Worm (Caenorhabditis elegans) whole organism, L4 larva: ENCODE results near the gene C25E10.16.
A peak's percentile ranks its signal among the peaks of the same experiment; 100 is the strongest.
"Not testable (repeated sequence)": the region's sequence is repeated elsewhere in the genome, so short reads cannot be mapped to it uniquely, and the experiment has no call there.

ENCODE experiments used
- F37D6.2 ChIP-seq: sonication (generic microtip); optimal IDR thresholded peaks from 2 replicates; lab custom pipeline; 2016; ENCODE audit warnings: mild to moderate bottlenecking, missing genetic modification characterization, missing compliant biosample characterization
- F44E2.7 ChIP-seq: fragments of 200-800 bp; sonication (Bioruptor generic); IDR thresholded peaks from 2 replicates; pipeline ENCODE4 v2.1.2; 2022; ENCODE audit warnings: missing genetic modification characterization, missing compliant biosample characterization
- F49E8.2 ChIP-seq: sonication (generic microtip); optimal IDR thresholded peaks from 2 replicates; lab custom pipeline; 2016; ENCODE audit warnings: missing compliant biosample characterization, mild to moderate bottlenecking, missing genetic modification characterization, borderline replicate concordance
- R02D3.7 ChIP-seq: fragments of 150-350 bp; sonication (generic microtip); optimal IDR thresholded peaks from 3 replicates; lab custom pipeline; 2014; ENCODE audit warnings: missing biosample characterization, missing genetic modification characterization
- T20F7.1 ChIP-seq: fragments of 200-800 bp; sonication (Bioruptor generic); optimal IDR thresholded peaks from 2 replicates; lab custom pipeline; 2018; ENCODE audit warnings: mild to moderate bottlenecking, missing genetic modification characterization, missing compliant biosample characterization
- T26A8.4 ChIP-seq: fragments of 200-800 bp; sonication (Bioruptor generic); IDR thresholded peaks from 2 replicates; pipeline ENCODE4 v1.3.6; 2022; ENCODE audit warnings: missing genetic modification characterization, missing compliant biosample characterization
- Y105C5A.15 ChIP-seq: fragments of 200-800 bp; sonication (Bioruptor generic); IDR thresholded peaks from 2 replicates; pipeline ENCODE4 v1.3.6; 2022; ENCODE audit warnings: missing genetic modification characterization, missing compliant biosample characterization
- Y48G9A.11 ChIP-seq: fragments of 200-800 bp; sonication (Bioruptor generic); IDR thresholded peaks from 2 replicates; pipeline ENCODE4 v1.3.6; 2022; ENCODE audit warnings: missing genetic modification reagents, missing genetic modification characterization, missing compliant biosample characterization
- Y5F2A.4 ChIP-seq: fragments of 200-800 bp; sonication (Bioruptor generic); optimal IDR thresholded peaks from 2 replicates; lab custom pipeline; 2018; ENCODE audit warnings: mild to moderate bottlenecking, missing genetic modification characterization, missing compliant biosample characterization
- ceh-32 ChIP-seq: sonication (generic microtip); optimal IDR thresholded peaks from 2 replicates; lab custom pipeline; 2016; ENCODE audit warnings: mild to moderate bottlenecking, missing genetic modification characterization, missing compliant biosample characterization; ENCODE audit not compliant: poor library complexity
- ceh-44 ChIP-seq: fragments of 200-800 bp; sonication (Bioruptor generic); IDR thresholded peaks from 2 replicates; pipeline ENCODE4 v1.3.6; 2022; ENCODE audit warnings: missing genetic modification reagents, missing genetic modification characterization, missing compliant biosample characterization
- ctbp-1 ChIP-seq: fragments of 200-800 bp; sonication (Bioruptor generic); IDR thresholded peaks from 2 replicates; pipeline ENCODE4 v1.3.6; 2022; ENCODE audit warnings: missing genetic modification reagents, missing genetic modification characterization, missing compliant biosample characterization
- daf-19 ChIP-seq: fragments of 200-800 bp; sonication (Bioruptor generic); conservative IDR thresholded peaks from 2 replicates; pipeline ENCODE4 v1.3.6; 2022; ENCODE audit warnings: missing genetic modification characterization, missing compliant biosample characterization
- daf-8 ChIP-seq: fragments of 200-800 bp; sonication (Bioruptor generic); IDR thresholded peaks from 2 replicates; pipeline ENCODE4 v1.3.6; 2022; ENCODE audit warnings: missing genetic modification characterization, missing compliant biosample characterization
- dmd-6 ChIP-seq: fragments of 200-800 bp; sonication (Bioruptor generic); IDR thresholded peaks from 2 replicates; pipeline ENCODE4 v1.3.6; 2022; ENCODE audit warnings: missing genetic modification reagents, missing genetic modification characterization, missing compliant biosample characterization
- duxl-1 ChIP-seq: sonication (generic microtip); optimal IDR thresholded peaks from 2 replicates; lab custom pipeline; 2016; ENCODE audit warnings: mild to moderate bottlenecking, missing genetic modification characterization, moderate library complexity, missing compliant biosample characterization; ENCODE audit not compliant: poor library complexity
- egl-43 ChIP-seq: fragments of 200-800 bp; sonication (Bioruptor generic); IDR thresholded peaks from 2 replicates; pipeline ENCODE4 v1.3.6; 2022; ENCODE audit warnings: missing genetic modification reagents, missing genetic modification characterization, missing compliant biosample characterization
- fos-1 ChIP-seq: fragments of 150-350 bp; optimal IDR thresholded peaks from 2 replicates; lab custom pipeline; 2014; ENCODE audit warnings: missing biosample characterization, missing genetic modification characterization
- gei-8 ChIP-seq: fragments of 200-800 bp; sonication (Bioruptor generic); optimal IDR thresholded peaks from 2 replicates; lab custom pipeline; 2018; ENCODE audit warnings: mild to moderate bottlenecking, missing genetic modification characterization, missing compliant biosample characterization
- lim-7 ChIP-seq: fragments of 200-800 bp; sonication (Bioruptor generic); IDR thresholded peaks from 2 replicates; pipeline ENCODE4 v1.3.6; 2022; ENCODE audit warnings: missing genetic modification characterization, missing compliant biosample characterization
- lin-13 ChIP-seq: fragments of 150-350 bp; optimal IDR thresholded peaks from 2 replicates; lab custom pipeline; 2014; ENCODE audit warnings: missing biosample characterization, missing genetic modification reagents, missing genetic modification characterization
- lin-15B ChIP-seq: fragments of 150-350 bp; sonication (generic microtip); optimal IDR thresholded peaks from 3 replicates; lab custom pipeline; 2014; ENCODE audit warnings: missing biosample characterization, missing genetic modification characterization
- lin-29 ChIP-seq: fragments of 200-800 bp; sonication (Bioruptor generic); IDR thresholded peaks from 2 replicates; pipeline ENCODE4 v1.3.6; 2022; ENCODE audit warnings: missing genetic modification reagents, missing genetic modification characterization, missing compliant biosample characterization
- lin-38 ChIP-seq: fragments of 200-800 bp; sonication (Bioruptor generic); IDR thresholded peaks from 2 replicates; pipeline ENCODE4 v1.3.6; 2022; ENCODE audit warnings: missing genetic modification reagents, missing genetic modification characterization, missing compliant biosample characterization
- lir-3 ChIP-seq: sonication (generic microtip); optimal IDR thresholded peaks from 2 replicates; lab custom pipeline; 2016; ENCODE audit warnings: mild to moderate bottlenecking, missing genetic modification characterization, missing compliant biosample characterization
- lsy-2 ChIP-seq, 2 experiments: fragments of 150-350 bp in 1 of 2; sonication (generic microtip) in 1 of 2; optimal IDR thresholded peaks; 2 replicates each; lab custom pipeline; 2014 to 2017; ENCODE audit warnings: missing biosample characterization in 2 of 2, missing genetic modification characterization in 2 of 2
- madf-5 ChIP-seq, 2 experiments: fragments of 200-800 bp; sonication (Bioruptor generic); IDR thresholded peaks; 2 replicates each; pipeline ENCODE4 v1.3.6; 2022; ENCODE audit warnings: missing compliant biosample characterization in 2 of 2, missing genetic modification characterization in 2 of 2
- madf-9 ChIP-seq: fragments of 200-800 bp; sonication (Bioruptor generic); conservative IDR thresholded peaks from 2 replicates; pipeline ENCODE4 v1.3.6; 2022; ENCODE audit warnings: missing genetic modification reagents, missing genetic modification characterization, missing compliant biosample characterization
- mdl-1 ChIP-seq, 2 experiments: fragments of 150-350 bp in 1 of 2; sonication (generic microtip) in 1 of 2; optimal IDR thresholded peaks; 2 replicates each; lab custom pipeline; 2014 to 2017; ENCODE audit warnings: missing biosample characterization in 2 of 2, missing genetic modification characterization in 2 of 2
- mdt-29 ChIP-seq: fragments of 200-800 bp; sonication (Bioruptor generic); IDR thresholded peaks from 2 replicates; pipeline ENCODE4 v1.3.6; 2022; ENCODE audit warnings: missing genetic modification reagents, missing genetic modification characterization, missing compliant biosample characterization
- mes-2 ChIP-seq: sonication (generic microtip); optimal IDR thresholded peaks from 2 replicates; lab custom pipeline; 2016; ENCODE audit warnings: missing genotype, mild to moderate bottlenecking, missing genetic modification characterization, missing compliant biosample characterization; ENCODE audit not compliant: poor library complexity, severe bottlenecking
- nhr-10 ChIP-seq: fragments of 150-350 bp; optimal IDR thresholded peaks from 2 replicates; lab custom pipeline; 2014; ENCODE audit warnings: missing biosample characterization, missing genetic modification characterization
- nhr-102 ChIP-seq: sonication (generic microtip); optimal IDR thresholded peaks from 2 replicates; lab custom pipeline; 2016; ENCODE audit warnings: mild to moderate bottlenecking, missing genetic modification characterization, moderate library complexity, missing compliant biosample characterization
- nhr-237 ChIP-seq: sonication (generic microtip); optimal IDR thresholded peaks from 2 replicates; lab custom pipeline; 2017; ENCODE audit warnings: missing biosample characterization, missing genetic modification characterization
- nhr-41 ChIP-seq: fragments of 200-800 bp; sonication (Bioruptor generic); IDR thresholded peaks from 2 replicates; pipeline ENCODE4 v1.3.6; 2022; ENCODE audit warnings: missing genetic modification reagents, missing genetic modification characterization, missing compliant biosample characterization
- nhr-76 ChIP-seq: fragments of 150-350 bp; optimal IDR thresholded peaks from 2 replicates; lab custom pipeline; 2014; ENCODE audit warnings: missing biosample characterization, missing genetic modification characterization
- pha-4 ChIP-seq, 2 experiments: fragments of 150-350 bp in 1 of 2; fragments of 200-800 bp in 1 of 2; sonication (Bioruptor generic) in 1 of 2; IDR thresholded peaks in 1 of 2; optimal IDR thresholded peaks in 1 of 2; 2 replicates each; pipeline versions ENCODE4 v1.3.6 to Lab custom; 2014 to 2022; ENCODE audit warnings: missing genetic modification characterization in 2 of 2, missing genetic modification reagents in 2 of 2, missing biosample characterization in 1 of 2, missing compliant biosample characterization in 1 of 2
- php-3 ChIP-seq: fragments of 200-800 bp; sonication (Bioruptor generic); IDR thresholded peaks from 2 replicates; pipeline ENCODE4 v1.3.6; 2022; ENCODE audit warnings: missing genetic modification reagents, missing genetic modification characterization, missing compliant biosample characterization
- pqm-1 ChIP-seq: sonication (generic microtip); optimal IDR thresholded peaks from 2 replicates; lab custom pipeline; 2017; ENCODE audit warnings: missing biosample characterization, missing genetic modification characterization
- rbr-2 ChIP-seq: sonication (generic microtip); optimal IDR thresholded peaks from 2 replicates; lab custom pipeline; 2016; ENCODE audit warnings: missing genotype, missing genetic modification characterization, missing compliant biosample characterization
- set-16 ChIP-seq: fragments of 200-800 bp; sonication (Bioruptor generic); IDR thresholded peaks from 2 replicates; pipeline ENCODE4 v1.3.6; 2022; ENCODE audit warnings: missing genetic modification reagents, missing genetic modification characterization, missing compliant biosample characterization
- snpc-4 ChIP-seq: fragments of 150-350 bp; optimal IDR thresholded peaks from 2 replicates; lab custom pipeline; 2014; ENCODE audit warnings: missing biosample characterization, missing genetic modification characterization
- spr-1 ChIP-seq: sonication (generic microtip); optimal IDR thresholded peaks from 2 replicates; lab custom pipeline; 2016; ENCODE audit warnings: mild to moderate bottlenecking, missing genetic modification characterization, missing compliant biosample characterization
- tag-97 ChIP-seq: fragments of 200-800 bp; sonication (Bioruptor generic); IDR thresholded peaks from 2 replicates; pipeline ENCODE4 v1.3.6; 2022; ENCODE audit warnings: missing genetic modification characterization, missing compliant biosample characterization
- zag-1 ChIP-seq: fragments of 150-350 bp; optimal IDR thresholded peaks from 2 replicates; lab custom pipeline; 2014; ENCODE audit warnings: missing biosample characterization, missing genetic modification characterization
- zfp-2 ChIP-seq: sonication (generic microtip); optimal IDR thresholded peaks from 2 replicates; lab custom pipeline; 2016; ENCODE audit warnings: mild to moderate bottlenecking, missing genetic modification characterization, missing compliant biosample characterization
- zfp-3 ChIP-seq: fragments of 200-800 bp; sonication (Bioruptor generic); conservative IDR thresholded peaks from 2 replicates; pipeline ENCODE4 v1.3.6; 2022; ENCODE audit warnings: missing genetic modification reagents, missing genetic modification characterization, missing compliant biosample characterization

Gene C25E10.16

DNA sequence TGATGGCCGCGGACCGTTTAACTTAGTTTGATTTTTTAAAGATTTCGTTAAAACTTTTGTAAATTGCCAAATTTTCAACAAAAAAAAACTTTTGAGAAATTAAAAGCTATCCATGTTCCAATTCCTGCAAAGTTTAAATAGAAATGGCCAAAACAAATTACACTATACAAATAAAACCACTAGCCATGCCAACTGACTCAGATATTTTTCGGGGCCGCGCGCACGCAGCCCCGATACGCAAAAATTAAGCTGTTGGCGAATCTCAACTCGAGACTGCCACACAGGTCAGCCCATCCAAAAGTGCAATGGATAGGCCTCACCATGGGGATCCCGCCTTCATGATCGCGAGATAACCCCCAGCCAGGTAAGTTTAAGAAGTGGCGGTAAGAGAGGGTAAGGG is 27.3 kb upstream of the C25E10.16 start:
- TF ChIP-seq T26A8.4 (0 out of 2 replicates have a peak, but pooled peaks have one; percentile 39), zfp-3 (GFP tag; lab: Robert Waterston, UW) (peak; percentile 76; the same call in 1 of the 2 replicates), ceh-44 (peak; percentile 41; the same call in 1 of the 2 replicates), mdt-29 (GFP tag; lab: Robert Waterston, UW) (peak; percentile 15; the same call in 1 of the 2 replicates), ctbp-1 (GFP tag; lab: Robert Waterston, UW) (peak; percentile 64; the same call in 1 of the 2 replicates), madf-5 (GFP tag; IDR thresholded peaks at IDR 0.05; lab: Robert Waterston, UW) (0 out of 4 replicates have a peak, but pooled peaks of 1 of the 2 experiments have one; percentile 33), lin-38 (GFP tag; lab: Robert Waterston, UW) (peak; percentile 44; the same call in 1 of the 2 replicates), pha-4 (GFP tag; IDR thresholded peaks at IDR 0.05; lab: Robert Waterston, UW) (peak; percentile 68), set-16 (GFP tag; lab: Robert Waterston, UW) (0 out of 2 replicates have a peak, but pooled peaks have one; percentile 15), php-3 (GFP tag; lab: Robert Waterston, UW) (peak; percentile 27; the same call in 1 of the 2 replicates), egl-43 (GFP tag; lab: Robert Waterston, UW) (peak; percentile 53; the same call in 1 of the 2 replicates), lim-7 (GFP tag; lab: Robert Waterston, UW) (0 out of 2 replicates have a peak, but pooled peaks have one; percentile 16)
- TF ChIP-seq pha-4 (tag; optimal IDR thresholded peaks at IDR 0.05; lab: Kevin White, UChicago), result not testable (repeated sequence)

DNA sequence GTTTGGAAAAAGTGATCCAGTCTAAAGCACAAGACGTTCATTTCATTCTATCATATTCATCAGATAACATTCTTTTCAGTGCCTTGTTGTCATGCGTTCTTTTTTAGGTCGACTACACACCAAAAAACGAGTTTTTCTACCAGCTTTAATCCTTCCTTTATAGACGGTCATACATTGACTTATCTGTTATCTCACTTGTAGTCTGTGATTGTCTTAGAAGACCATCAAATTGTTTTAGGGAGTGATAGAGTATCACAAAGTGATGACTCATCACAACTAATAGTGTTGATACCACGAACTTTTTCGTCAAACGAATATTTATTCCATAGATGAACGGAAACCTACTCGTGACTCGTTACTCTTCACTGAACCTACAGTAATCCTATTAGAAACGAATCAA is 26.5 kb upstream of the C25E10.16 start:
- TF ChIP-seq nhr-102 (tag; lab: Kevin White, UChicago) (no peak), tag-97 (GFP tag; lab: Robert Waterston, UW) (no peak), nhr-41 (GFP tag; lab: Robert Waterston, UW) (no peak), T26A8.4 (no peak), zfp-2 (no peak), nhr-76 (tag; lab: Kevin White, UChicago) (no peak), madf-9 (no peak), T20F7.1 (GFP tag; lab: Kevin White, UChicago) (no peak), Y48G9A.11 (no peak), madf-5 (GFP tag; IDR thresholded peaks at IDR 0.05; lab: Robert Waterston, UW) (no peak), nhr-237 (no peak), lin-13 (GFP tag; lab: Kevin White, UChicago) (no peak), Y105C5A.15 (GFP tag; lab: Robert Waterston, UW) (no peak), mdl-1 (tag; optimal IDR thresholded peaks at IDR 0.05; lab: Kevin White, UChicago) (peak; percentile 66 to 71), dmd-6 (GFP tag; lab: Robert Waterston, UW) (peak; percentile 13; the same call in 1 of the 2 replicates), daf-8 (no peak), snpc-4 (tag; lab: Kevin White, UChicago) (no peak), duxl-1 (tag; lab: Kevin White, UChicago) (no peak), egl-43 (GFP tag; lab: Robert Waterston, UW) (no peak), F37D6.2 (tag; lab: Kevin White, UChicago) (no peak), lir-3 (no peak), F44E2.7 (GFP tag; lab: Robert Waterston, UW) (no peak), ceh-32 (tag; lab: Kevin White, UChicago) (no peak), F49E8.2 (tag; lab: Kevin White, UChicago) (no peak), nhr-10 (no peak), fos-1 (tag; lab: Kevin White, UChicago) (no peak), daf-19 (GFP tag; lab: Robert Waterston, UW) (no peak), lin-29 (GFP tag; lab: Robert Waterston, UW) (no peak), pqm-1 (no peak), lin-15B (tag; lab: Kevin White, UChicago) (no peak), set-16 (GFP tag; lab: Robert Waterston, UW) (no peak), zag-1 (tag; lab: Kevin White, UChicago) (no peak), lsy-2 (tag; optimal IDR thresholded peaks at IDR 0.05; lab: Kevin White, UChicago) (peak in 1 of 2 experiments; percentile 10), spr-1 (tag; lab: Kevin White, UChicago) (no peak), gei-8 (GFP tag; lab: Kevin White, UChicago) (no peak), rbr-2 (tag; lab: Kevin White, UChicago) (no peak), mes-2 (tag; lab: Kevin White, UChicago) (peak; percentile 30), lin-38 (GFP tag; lab: Robert Waterston, UW) (no peak), R02D3.7 (tag; lab: Kevin White, UChicago) (no peak), Y5F2A.4 (GFP tag; lab: Kevin White, UChicago) (no peak)
